Worm (Caenorhabditis elegans): ENCODE data around the gene Y56A3A.31.

- no peak for TF ChIP-seq nhr-76 (tag; optimal IDR thresholded peaks at IDR 0.05)
- TF ChIP-seq fos-1 (tag; optimal IDR thresholded peaks at IDR 0.05) = no peak
- TF ChIP-seq snpc-4 (tag; optimal IDR thresholded peaks at IDR 0.05) = no peak
- TF ChIP-seq lin-39 (tag; optimal IDR thresholded peaks at IDR 0.05) = no peak
- TF ChIP-seq nhr-237 (tag; optimal IDR thresholded peaks at IDR 0.05) = no peak
- no peak for TF ChIP-seq ama-1 (optimal IDR thresholded peaks at IDR 0.05)
- no peak for TF ChIP-seq pqm-1 (tag; optimal IDR thresholded peaks at IDR 0.05)
- no peak for TF ChIP-seq ztf-11 (tag; optimal IDR thresholded peaks at IDR 0.05)
- no peak for TF ChIP-seq elt-3 (tag; optimal IDR thresholded peaks at IDR 0.05)
- no peak for TF ChIP-seq skn-1 (tag; optimal IDR thresholded peaks at IDR 0.05)
- no peak for TF ChIP-seq aly-2 (tag; optimal IDR thresholded peaks at IDR 0.05)
- no peak for TF ChIP-seq nfya-1 (tag; optimal IDR thresholded peaks at IDR 0.05; ENCODE audit: insufficient read depth)
- TF ChIP-seq nhr-12 (tag; optimal IDR thresholded peaks at IDR 0.05) = no peak
Observed at ce11 chrIII:12037217-12037616, 62.9 kb downstream of the Y56A3A.31 start.

Data from whole organism, L3 larva.